Comparison of ENCODE assay signal across 4 worm cellular contexts in genomic region chrIII:3773173-3773572, ce11.
TF ChIP-seq lines count a peak whose summit lies in the region.

Gene lec-4, minus strand, starts transcription at chrIII:3773326.

TF ChIP-seq in whole organism, L1 larva, 84 proteins besides CTCF, POLR2A, EP300 and RAD21 (continued from another document and continues in another):
- peak in 2 of 6 experiments; percentile 5 to 25 for TF ChIP-seq elt-3 (tag; optimal IDR thresholded peaks at IDR 0.05; lab: Kevin White, UChicago)
- TF ChIP-seq blmp-1 (tag; optimal IDR thresholded peaks at IDR 0.05; lab: Kevin White, UChicago) = peak; percentile 31
- peak; percentile 27 to 48 for TF ChIP-seq efl-1 (optimal IDR thresholded peaks at IDR 0.05; lab: Kevin White, UChicago)
- TF ChIP-seq efl-1 (GFP tag; optimal IDR thresholded peaks at IDR 0.05 in 1 of 2; lab: Kevin White, UChicago) = peak in 1 of 2 experiments; percentile 25
- no peak for TF ChIP-seq ets-5 (GFP tag; IDR thresholded peaks at IDR 0.05; lab: Robert Waterston, UW)
- no peak for TF ChIP-seq C34B4.2 (tag; optimal IDR thresholded peaks at IDR 0.05; lab: Kevin White, UChicago)
- TF ChIP-seq nhr-77 (tag; optimal IDR thresholded peaks at IDR 0.05; lab: Kevin White, UChicago) = peak; percentile 18
- peak; percentile 22 for TF ChIP-seq xbp-1 (tag; optimal IDR thresholded peaks at IDR 0.05; lab: Kevin White, UChicago)
- peak; percentile 50 for TF ChIP-seq mep-1 (tag; optimal IDR thresholded peaks at IDR 0.05; lab: Kevin White, UChicago)
- peak; percentile 30 for TF ChIP-seq tbx-2 (tag; optimal IDR thresholded peaks at IDR 0.05; lab: Kevin White, UChicago)
- no peak for TF ChIP-seq hlh-4 (tag; optimal IDR thresholded peaks at IDR 0.05; lab: Kevin White, UChicago)
- TF ChIP-seq nhr-47 (tag; optimal IDR thresholded peaks at IDR 0.05; lab: Kevin White, UChicago) = peak; percentile 42
- peak; percentile 92 for TF ChIP-seq lin-14 (GFP tag; optimal IDR thresholded peaks at IDR 0.05; lab: Kevin White, UChicago)
- TF ChIP-seq skn-1 (tag; optimal IDR thresholded peaks at IDR 0.05; lab: Kevin White, UChicago) = peak; percentile 38
- no peak for TF ChIP-seq ztf-4 (tag; optimal IDR thresholded peaks at IDR 0.05; lab: Kevin White, UChicago)
- TF ChIP-seq snpc-4 (tag; optimal IDR thresholded peaks at IDR 0.05; lab: Kevin White, UChicago) = peak; percentile 0
- TF ChIP-seq nhr-76 (tag; optimal IDR thresholded peaks at IDR 0.05; lab: Kevin White, UChicago) = no peak
- TF ChIP-seq egl-27 (tag; optimal IDR thresholded peaks at IDR 0.05; lab: Kevin White, UChicago) = peak; percentile 21 to 28
- TF ChIP-seq nhr-90 (tag; optimal IDR thresholded peaks at IDR 0.05; lab: Kevin White, UChicago; ENCODE audit: poor library complexity) = no peak
- peak; percentile 31 for TF ChIP-seq rnt-1 (tag; optimal IDR thresholded peaks at IDR 0.05; lab: Kevin White, UChicago)
- TF ChIP-seq efl-3 (GFP tag; optimal IDR thresholded peaks at IDR 0.05; lab: Kevin White, UChicago) = no peak
- TF ChIP-seq nhr-12 (tag; optimal IDR thresholded peaks at IDR 0.05; lab: Kevin White, UChicago) = no peak
- TF ChIP-seq unc-30 (tag; optimal IDR thresholded peaks at IDR 0.05; lab: Kevin White, UChicago) = no peak
- no peak for TF ChIP-seq sptf-1 (tag; optimal IDR thresholded peaks at IDR 0.05; lab: Kevin White, UChicago)
- peak; percentile 36 for TF ChIP-seq jun-1 (tag; optimal IDR thresholded peaks at IDR 0.05; lab: Kevin White, UChicago)
- TF ChIP-seq nhr-71 (tag; optimal IDR thresholded peaks at IDR 0.05; lab: Kevin White, UChicago) = peak; percentile 47
- TF ChIP-seq unc-98 (GFP tag; IDR thresholded peaks at IDR 0.05; lab: Robert Waterston, UW) = no peak
- no peak for TF ChIP-seq unc-86 (tag; optimal IDR thresholded peaks at IDR 0.05; lab: Kevin White, UChicago)
- no peak for TF ChIP-seq sox-4 (tag; optimal IDR thresholded peaks at IDR 0.05; lab: Kevin White, UChicago)
- no peak for TF ChIP-seq ceh-90 (tag; optimal IDR thresholded peaks at IDR 0.05; lab: Kevin White, UChicago)
- TF ChIP-seq mef-2 (tag; optimal IDR thresholded peaks at IDR 0.05; lab: Kevin White, UChicago) = no peak
- no peak for TF ChIP-seq nhr-28 (tag; optimal IDR thresholded peaks at IDR 0.05; lab: Kevin White, UChicago)
- TF ChIP-seq mdl-1 (tag; optimal IDR thresholded peaks at IDR 0.05; lab: Kevin White, UChicago) = peak in 1 of 2 experiments; percentile 20
- TF ChIP-seq mab-9 (GFP tag; IDR thresholded peaks at IDR 0.05; lab: Robert Waterston, UW) = no peak

TF ChIP-seq in whole organism, L2 larva, 48 proteins besides CTCF, POLR2A, EP300 and RAD21 (continued from another document):
- TF ChIP-seq alr-1 (tag; optimal IDR thresholded peaks at IDR 0.05; lab: Kevin White, UChicago) (no peak), lin-11 (tag; optimal IDR thresholded peaks at IDR 0.05; lab: Kevin White, UChicago) (no peak), ceh-16 (tag; optimal IDR thresholded peaks at IDR 0.05; lab: Kevin White, UChicago) (no peak), ama-1 (optimal IDR thresholded peaks at IDR 0.05; lab: Kevin White, UChicago) (peak; percentile 51), nhr-77 (tag; optimal IDR thresholded peaks at IDR 0.05; lab: Kevin White, UChicago) (no peak), nhr-25 (tag; optimal IDR thresholded peaks at IDR 0.05; lab: Kevin White, UChicago) (peak; percentile 40), ztf-11 (tag; optimal IDR thresholded peaks at IDR 0.05; lab: Kevin White, UChicago) (no peak), mdl-1 (tag; optimal IDR thresholded peaks at IDR 0.05; lab: Kevin White, UChicago) (no peak), nhr-6 (tag; optimal IDR thresholded peaks at IDR 0.05; lab: Kevin White, UChicago) (peak; percentile 60), unc-39 (tag; optimal IDR thresholded peaks at IDR 0.05; lab: Kevin White, UChicago) (no peak), C34F6.9 (tag; optimal IDR thresholded peaks at IDR 0.05; lab: Kevin White, UChicago) (peak; percentile 65), nhr-129 (tag; optimal IDR thresholded peaks at IDR 0.05; lab: Kevin White, UChicago) (peak; percentile 67), blmp-1 (tag; optimal IDR thresholded peaks at IDR 0.05; lab: Kevin White, UChicago; ENCODE audit: insufficient read depth) (peak; percentile 9), ceh-82 (tag; optimal IDR thresholded peaks at IDR 0.05; lab: Kevin White, UChicago) (no peak), fos-1 (tag; optimal IDR thresholded peaks at IDR 0.05; lab: Kevin White, UChicago) (peak; percentile 59), nhr-12 (tag; optimal IDR thresholded peaks at IDR 0.05; lab: Kevin White, UChicago) (no peak), nhr-237 (tag; optimal IDR thresholded peaks at IDR 0.05; lab: Kevin White, UChicago) (no peak), aly-2 (tag; optimal IDR thresholded peaks at IDR 0.05; lab: Kevin White, UChicago) (no peak)
TF ChIP-seq in whole organism, L2 larva: peak in this region for 15.

TF ChIP-seq in whole organism, L3 larva, 47 proteins besides CTCF, POLR2A, EP300 and RAD21 (continued from another document):
- TF ChIP-seq lin-15B (tag; optimal IDR thresholded peaks at IDR 0.05; lab: Kevin White, UChicago) (peak; percentile 49), elt-1 (tag; optimal IDR thresholded peaks at IDR 0.05; lab: Kevin White, UChicago) (peak; percentile 9), unc-62 (GFP tag; optimal IDR thresholded peaks at IDR 0.05; lab: Kevin White, UChicago) (no peak), jun-1 (tag; optimal IDR thresholded peaks at IDR 0.05; lab: Kevin White, UChicago) (peak; percentile 46), lin-39 (tag; optimal IDR thresholded peaks at IDR 0.05; lab: Kevin White, UChicago) (peak; percentile 15), elt-3 (tag; optimal IDR thresholded peaks at IDR 0.05; lab: Kevin White, UChicago) (no peak), lsy-12 (tag; optimal IDR thresholded peaks at IDR 0.05; lab: Kevin White, UChicago) (no peak), ceh-82 (tag; optimal IDR thresholded peaks at IDR 0.05; lab: Kevin White, UChicago) (no peak), ceh-16 (tag; optimal IDR thresholded peaks at IDR 0.05; lab: Kevin White, UChicago) (no peak), ama-1 (optimal IDR thresholded peaks at IDR 0.05; lab: Kevin White, UChicago) (no peak), ceh-9 (tag; optimal IDR thresholded peaks at IDR 0.05; lab: Kevin White, UChicago) (no peak), nhr-12 (tag; optimal IDR thresholded peaks at IDR 0.05; lab: Kevin White, UChicago) (no peak), pqm-1 (tag; optimal IDR thresholded peaks at IDR 0.05; lab: Kevin White, UChicago) (no peak), tbx-2 (tag; optimal IDR thresholded peaks at IDR 0.05; lab: Kevin White, UChicago) (no peak), R02D3.7 (tag; optimal IDR thresholded peaks at IDR 0.05; lab: Kevin White, UChicago) (no peak), fos-1 (tag; optimal IDR thresholded peaks at IDR 0.05; lab: Kevin White, UChicago) (no peak), egl-5 (tag; optimal IDR thresholded peaks at IDR 0.05; lab: Kevin White, UChicago) (peak; percentile 72), hmg-11 (tag; optimal IDR thresholded peaks at IDR 0.05; lab: Kevin White, UChicago) (peak; percentile 55), nhr-28 (tag; optimal IDR thresholded peaks at IDR 0.05; lab: Kevin White, UChicago) (no peak), nhr-11 (tag; optimal IDR thresholded peaks at IDR 0.05; lab: Kevin White, UChicago) (no peak), ceh-28 (tag; optimal IDR thresholded peaks at IDR 0.05; lab: Kevin White, UChicago) (peak; percentile 25), aly-2 (tag; optimal IDR thresholded peaks at IDR 0.05; lab: Kevin White, UChicago) (no peak), nhr-23 (tag; optimal IDR thresholded peaks at IDR 0.05; lab: Kevin White, UChicago) (peak; percentile 70), nhr-67 (tag; optimal IDR thresholded peaks at IDR 0.05; lab: Kevin White, UChicago) (no peak), nhr-76 (tag; optimal IDR thresholded peaks at IDR 0.05; lab: Kevin White, UChicago) (no peak), nhr-237 (tag; optimal IDR thresholded peaks at IDR 0.05; lab: Kevin White, UChicago) (no peak)

TF ChIP-seq in whole organism, L4 larva, 104 proteins besides CTCF, POLR2A, EP300 and RAD21 (continued from another document):
- TF ChIP-seq F10B5.3 (tag; optimal IDR thresholded peaks at IDR 0.05; lab: Kevin White, UChicago) (no peak), F49E8.2 (tag; optimal IDR thresholded peaks at IDR 0.05; lab: Kevin White, UChicago; ENCODE audit: borderline replicate concordance) (no peak), dmd-6 (GFP tag; IDR thresholded peaks at IDR 0.05; lab: Robert Waterston, UW) (no peak), Y48G9A.11 (GFP tag; IDR thresholded peaks at IDR 0.05; lab: Robert Waterston, UW) (no peak), nhr-6 (tag; optimal IDR thresholded peaks at IDR 0.05; lab: Kevin White, UChicago) (peak; percentile 77), Y105C5A.15 (GFP tag; IDR thresholded peaks at IDR 0.05; lab: Robert Waterston, UW) (no peak), nhr-25 (tag; optimal IDR thresholded peaks at IDR 0.05; lab: Kevin White, UChicago; ENCODE audit: borderline replicate concordance, insufficient read depth) (peak; percentile 36), set-16 (GFP tag; IDR thresholded peaks at IDR 0.05; lab: Robert Waterston, UW) (no peak), tag-97 (GFP tag; IDR thresholded peaks at IDR 0.05; lab: Robert Waterston, UW) (no peak), hmg-1.1 (GFP tag; IDR thresholded peaks at IDR 0.05; lab: Robert Waterston, UW) (peak; percentile 29; the same call in 1 of the 2 replicates), hlh-30 (tag; optimal IDR thresholded peaks at IDR 0.05; lab: Kevin White, UChicago; ENCODE audit: insufficient read depth) (peak; percentile 26), aha-1 (tag; lab: Kevin White, UChicago) (peak; percentile 98)
TF ChIP-seq in whole organism, L4 larva: peak in this region for 16.
